Fruit fly (Drosophila melanogaster) whole organism, prepupa: ENCODE data around the gene HLH3B.

Experiments
- Blimp-1 ChIP-seq: fragments of 200-800 bp; sonication (Bioruptor generic); optimal IDR thresholded peaks from 3 replicates; lab custom pipeline; 2017; ENCODE audit warnings: missing biosample characterization, missing genetic modification characterization, mild to moderate bottlenecking, moderate library complexity, missing genetic modification reagents
- CG10631 ChIP-seq: fragments of 200-800 bp; sonication (Bioruptor generic); optimal IDR thresholded peaks from 2 replicates; lab custom pipeline; 2016; ENCODE audit warnings: missing biosample characterization, missing genetic modification characterization
- CG10669 ChIP-seq: fragments of 200-800 bp; sonication (Bioruptor generic); optimal IDR thresholded peaks from 3 replicates; lab custom pipeline; 2018; ENCODE audit warnings: missing biosample characterization, mild to moderate bottlenecking, missing genetic modification characterization, moderate library complexity
- CG11762 ChIP-seq: fragments of 200-800 bp; sonication (Bioruptor generic); optimal IDR thresholded peaks from 3 replicates; lab custom pipeline; 2016; ENCODE audit warnings: missing biosample characterization, missing genetic modification characterization; ENCODE audit not compliant: insufficient read depth
- CG15336 ChIP-seq: fragments of 200-800 bp; sonication (Bioruptor generic); IDR thresholded peaks from 2 replicates; pipeline ENCODE4 v1.3.6; 2022; ENCODE audit warnings: missing biosample characterization, missing genetic modification characterization
- CG1621 ChIP-seq: fragments of 200-800 bp; sonication (Bioruptor generic); optimal IDR thresholded peaks from 3 replicates; lab custom pipeline; 2018; ENCODE audit warnings: missing biosample characterization, mild to moderate bottlenecking, missing genetic modification characterization
- CG16779 ChIP-seq: fragments of 200-800 bp; sonication (Bioruptor generic); optimal IDR thresholded peaks from 3 replicates; lab custom pipeline; 2017; ENCODE audit warnings: missing biosample characterization, mild to moderate bottlenecking, missing genetic modification characterization
- CG3032 ChIP-seq: fragments of 200-800 bp; optimal IDR thresholded peaks from 2 replicates; lab custom pipeline; 2019; ENCODE audit warnings: missing biosample characterization, mild to moderate bottlenecking, missing genetic modification characterization, moderate library complexity
- CG31627 ChIP-seq: fragments of 200-800 bp; sonication (Bioruptor generic); optimal IDR thresholded peaks from 3 replicates; lab custom pipeline; 2016; ENCODE audit warnings: missing biosample characterization, missing genetic modification characterization
- CG32006 ChIP-seq: fragments of 200-800 bp; sonication (Bioruptor generic); optimal IDR thresholded peaks from 3 replicates; lab custom pipeline; 2017; ENCODE audit warnings: missing biosample characterization, mild to moderate bottlenecking, missing genetic modification characterization
- CG3919 ChIP-seq: fragments of 200-800 bp; sonication (Bioruptor generic); optimal IDR thresholded peaks from 3 replicates; lab custom pipeline; 2016; ENCODE audit warnings: missing biosample characterization, missing genetic modification characterization
- CG4318 ChIP-seq: fragments of 200-800 bp; sonication (Bioruptor generic); optimal IDR thresholded peaks from 3 replicates; lab custom pipeline; 2017; ENCODE audit warnings: missing biosample characterization, mild to moderate bottlenecking, missing genetic modification characterization
- CG6163 ChIP-seq: fragments of 200-800 bp; sonication (Bioruptor generic); IDR thresholded peaks from 3 replicates; pipeline ENCODE4 v1.3.6; 2022; ENCODE audit warnings: missing biosample characterization, missing genetic modification characterization
- CG6276 ChIP-seq: fragments of 200-800 bp; sonication (Bioruptor generic); optimal IDR thresholded peaks from 2 replicates; lab custom pipeline; 2017; ENCODE audit warnings: missing biosample characterization, mild to moderate bottlenecking, missing genetic modification characterization
- CG6792 ChIP-seq: fragments of 200-800 bp; sonication (Bioruptor generic); optimal IDR thresholded peaks from 3 replicates; lab custom pipeline; 2016; ENCODE audit warnings: missing biosample characterization, missing genetic modification characterization
- CG6808 ChIP-seq: fragments of 200-800 bp; sonication (Bioruptor generic); optimal IDR thresholded peaks from 3 replicates; lab custom pipeline; 2017; ENCODE audit warnings: missing biosample characterization, missing genetic modification characterization, mild to moderate bottlenecking, moderate library complexity, missing genetic modification reagents
- CG8119 ChIP-seq: fragments of 200-800 bp; sonication (Bioruptor generic); IDR thresholded peaks from 3 replicates; pipeline ENCODE4 v1.3.6; 2022; ENCODE audit warnings: missing biosample characterization, missing genetic modification characterization
- CG8319 ChIP-seq: fragments of 200-800 bp; sonication (Bioruptor generic); optimal IDR thresholded peaks from 3 replicates; lab custom pipeline; 2016; ENCODE audit warnings: missing biosample characterization, missing genetic modification characterization
- CG8632 ChIP-seq: fragments of 200-800 bp; sonication (Bioruptor generic); optimal IDR thresholded peaks from 3 replicates; lab custom pipeline; 2016; ENCODE audit warnings: missing biosample characterization, missing genetic modification characterization
- Eip75B ChIP-seq: fragments of 200-800 bp; sonication (Bioruptor generic); optimal IDR thresholded peaks from 3 replicates; lab custom pipeline; 2016; ENCODE audit warnings: missing biosample characterization, missing genetic modification characterization
- Eip78C ChIP-seq: fragments of 200-800 bp; sonication (Bioruptor generic); peaks from one replicate; lab custom pipeline; 2016; ENCODE audit warnings: missing biosample characterization, missing genetic modification characterization
- Eip93F ChIP-seq: fragments of 200-800 bp; sonication (Bioruptor generic); optimal IDR thresholded peaks from 2 replicates; lab custom pipeline; 2016; ENCODE audit warnings: missing biosample characterization, mild to moderate bottlenecking, missing genetic modification characterization
- Ets21C ChIP-seq: fragments of 200-800 bp; sonication (Bioruptor generic); optimal IDR thresholded peaks from 3 replicates; lab custom pipeline; 2016; ENCODE audit warnings: missing biosample characterization, missing genetic modification characterization
- Ets96B ChIP-seq: fragments of 200-800 bp; optimal IDR thresholded peaks from 2 replicates; lab custom pipeline; 2019; ENCODE audit warnings: missing biosample characterization, mild to moderate bottlenecking, missing genetic modification characterization, moderate library complexity
- Hr38 ChIP-seq: sonication (Bioruptor generic); optimal IDR thresholded peaks from 2 replicates; lab custom pipeline; 2016; ENCODE audit warnings: missing biosample characterization, missing genetic modification characterization
- Hr39 ChIP-seq: fragments of 200-800 bp; sonication (Bioruptor generic); optimal IDR thresholded peaks from 2 replicates; lab custom pipeline; 2016; ENCODE audit warnings: missing biosample characterization, missing genetic modification characterization
- Hr4 ChIP-seq: fragments of 200-800 bp; sonication (Bioruptor generic); optimal IDR thresholded peaks from 3 replicates; lab custom pipeline; 2016; ENCODE audit warnings: missing biosample characterization, missing genetic modification characterization
- Lpt ChIP-seq: fragments of 200-800 bp; sonication (Bioruptor generic); optimal IDR thresholded peaks from 3 replicates; lab custom pipeline; 2016; ENCODE audit warnings: missing biosample characterization, missing genetic modification characterization
- Met ChIP-seq: fragments of 200-800 bp; sonication (Bioruptor generic); optimal IDR thresholded peaks from 3 replicates; lab custom pipeline; 2016; ENCODE audit warnings: missing biosample characterization, missing genetic modification characterization
- OdsH ChIP-seq: fragments of 200-800 bp; sonication (Bioruptor generic); optimal IDR thresholded peaks from 3 replicates; lab custom pipeline; 2016; ENCODE audit warnings: missing biosample characterization, missing genetic modification characterization
- Sox102F ChIP-seq: fragments of 200-800 bp; sonication (Bioruptor generic); optimal IDR thresholded peaks from 2 replicates; lab custom pipeline; 2016; ENCODE audit warnings: missing biosample characterization, mild to moderate bottlenecking, missing genetic modification characterization
- Sox14 ChIP-seq: fragments of 200-800 bp; sonication (Bioruptor generic); optimal IDR thresholded peaks from 3 replicates; lab custom pipeline; 2016; ENCODE audit warnings: missing biosample characterization, missing genetic modification characterization
- Sox15 ChIP-seq: fragments of 200-800 bp; sonication (Bioruptor generic); optimal IDR thresholded peaks from 3 replicates; lab custom pipeline; 2016; ENCODE audit warnings: missing biosample characterization, missing genetic modification characterization
- achi ChIP-seq: fragments of 200-800 bp; sonication (Bioruptor generic); optimal IDR thresholded peaks from 3 replicates; lab custom pipeline; 2016; ENCODE audit warnings: missing biosample characterization, missing genetic modification characterization
- cyc ChIP-seq: fragments of 200-800 bp; sonication (Bioruptor generic); optimal IDR thresholded peaks from 3 replicates; lab custom pipeline; 2016; ENCODE audit warnings: missing biosample characterization, missing genetic modification characterization
- dsx ChIP-seq: fragments of 200-800 bp; optimal IDR thresholded peaks from 3 replicates; lab custom pipeline; 2019; ENCODE audit warnings: missing biosample characterization, mild to moderate bottlenecking, missing genetic modification characterization, moderate library complexity; ENCODE audit not compliant: poor library complexity, severe bottlenecking
- eg ChIP-seq: fragments of 200-800 bp; sonication (Bioruptor generic); IDR thresholded peaks from 3 replicates; pipeline ENCODE4 v1.3.6; 2022; ENCODE audit warnings: missing biosample characterization, missing genetic modification characterization
- fd85E ChIP-seq: fragments of 200-800 bp; sonication (Bioruptor generic); optimal IDR thresholded peaks from 3 replicates; lab custom pipeline; 2016; ENCODE audit warnings: missing biosample characterization, missing genetic modification characterization
- fkh ChIP-seq: fragments of 200-800 bp; sonication (Bioruptor generic); optimal IDR thresholded peaks from 3 replicates; lab custom pipeline; 2017; ENCODE audit warnings: missing biosample characterization, mild to moderate bottlenecking, missing genetic modification characterization, moderate library complexity
- lz ChIP-seq: fragments of 200-800 bp; sonication (Bioruptor generic); optimal IDR thresholded peaks from 3 replicates; lab custom pipeline; 2016; ENCODE audit warnings: missing biosample characterization, missing genetic modification characterization
- net ChIP-seq: fragments of 200-800 bp; sonication (Bioruptor generic); optimal IDR thresholded peaks from 3 replicates; lab custom pipeline; 2016; ENCODE audit warnings: missing biosample characterization, missing genetic modification characterization
- pdm3 ChIP-seq: fragments of 200-800 bp; sonication (Bioruptor generic); optimal IDR thresholded peaks from 3 replicates; lab custom pipeline; 2016; ENCODE audit warnings: missing biosample characterization, missing genetic modification characterization
- salr ChIP-seq, 2 experiments: fragments of 200-800 bp; sonication (Bioruptor generic); optimal IDR thresholded peaks; 3 replicates each; lab custom pipeline; 2016 to 2018; ENCODE audit warnings: missing biosample characterization in 2 of 2, missing genetic modification characterization in 2 of 2, mild to moderate bottlenecking in 1 of 2
- spab ChIP-seq: fragments of 200-800 bp; sonication (Bioruptor generic); optimal IDR thresholded peaks from 2 replicates; lab custom pipeline; 2017; ENCODE audit warnings: missing biosample characterization, mild to moderate bottlenecking, missing genetic modification characterization, missing genetic modification reagents
- ss ChIP-seq, 2 experiments: fragments of 200-800 bp; sonication (Bioruptor generic); optimal IDR thresholded peaks; 2 replicates in 1 of 2; 3 replicates in 1 of 2; lab custom pipeline; 2017 to 2018; ENCODE audit warnings: mild to moderate bottlenecking in 2 of 2, missing biosample characterization in 2 of 2, missing genetic modification characterization in 2 of 2, moderate library complexity in 1 of 2
- svp ChIP-seq: fragments of 200-800 bp; sonication (Bioruptor generic); peaks from one replicate; lab custom pipeline; 2016; ENCODE audit warnings: missing biosample characterization, missing genetic modification characterization
- vri ChIP-seq: fragments of 200-800 bp; sonication (Bioruptor generic); optimal IDR thresholded peaks from 3 replicates; lab custom pipeline; 2016; ENCODE audit warnings: missing biosample characterization, mild to moderate bottlenecking, missing genetic modification characterization

The HLH3B gene

dm6 chrX:2647950-2648613 lies 33.4 kb downstream of the HLH3B start (continued):
- TF ChIP-seq CG32006 (GFP tag; lab: Kevin White, UChicago): peak; percentile 62
- peak; percentile 49 for TF ChIP-seq Sox102F (GFP tag; lab: Kevin White, UChicago)
- TF ChIP-seq Hr38 (GFP tag; lab: Kevin White, UChicago): no peak
- no peak for TF ChIP-seq CG4318 (GFP tag; lab: Kevin White, UChicago)
- TF ChIP-seq CG6276 (GFP tag; lab: Kevin White, UChicago): peak; percentile 58
- peak; percentile 24 for TF ChIP-seq Blimp-1 (GFP tag; lab: Kevin White, UChicago)
- TF ChIP-seq CG3919 (GFP tag; lab: Kevin White, UChicago): peak; percentile 46
- TF ChIP-seq CG8119: peak; percentile 54
- peak; percentile 71 for TF ChIP-seq Met
- TF ChIP-seq Hr39 (GFP tag; lab: Kevin White, UChicago): peak; percentile 81
- peak; percentile 27 for TF ChIP-seq Ets96B (tag; lab: Kevin White, UChicago)
- TF ChIP-seq spab (GFP tag; lab: Kevin White, UChicago): no peak
- TF ChIP-seq Sox15: peak; percentile 45
- peak; percentile 61 for TF ChIP-seq svp (GFP tag; lab: Kevin White, UChicago)
- TF ChIP-seq CG6163: peak; percentile 15
- peak; percentile 26 for TF ChIP-seq Eip75B (GFP tag; lab: Kevin White, UChicago)
- TF ChIP-seq eg: peak; percentile 34
- peak; percentile 16 for TF ChIP-seq CG6808 (GFP tag; lab: Kevin White, UChicago)
- peak; percentile 34 for TF ChIP-seq CG8319 (GFP tag; lab: Kevin White, UChicago)

DNA sequence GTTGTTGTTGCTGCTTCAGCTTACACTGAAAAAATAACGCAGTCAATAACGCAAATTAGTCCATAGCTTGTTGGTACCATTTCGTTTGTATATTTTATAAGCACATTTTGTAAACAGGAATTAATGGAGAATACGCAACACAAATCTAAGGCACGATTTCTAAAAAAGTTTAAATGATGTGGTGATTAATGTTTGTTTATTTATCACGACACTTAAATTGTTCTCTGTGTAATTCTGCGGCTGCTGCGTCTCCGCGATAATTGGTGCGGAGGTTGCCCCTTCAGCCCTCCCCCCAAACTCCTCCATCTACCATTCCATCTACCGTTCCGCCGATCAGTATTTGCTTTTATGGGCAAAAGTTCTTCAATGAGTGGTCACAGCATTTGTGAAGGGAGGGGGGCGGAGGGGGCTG lies 34.0 kb downstream of the HLH3B start:
- TF ChIP-seq fkh: no peak
- TF ChIP-seq Sox15: peak; percentile 77
- TF ChIP-seq CG6163: peak; percentile 94
- TF ChIP-seq svp (GFP tag; lab: Kevin White, UChicago): peak; percentile 93
- TF ChIP-seq achi (GFP tag; lab: Kevin White, UChicago): peak; percentile 85
- TF ChIP-seq Sox14: peak; percentile 88
- peak; percentile 85 for TF ChIP-seq CG8632 (GFP tag; lab: Kevin White, UChicago)
- peak; percentile 92 for TF ChIP-seq Eip75B (GFP tag; lab: Kevin White, UChicago)
- peak; percentile 88 for TF ChIP-seq CG1621 (tag; lab: Kevin White, UChicago)
- TF ChIP-seq Lpt (GFP tag; lab: Kevin White, UChicago): peak; percentile 85
- TF ChIP-seq Sox102F (GFP tag; lab: Kevin White, UChicago): peak; percentile 89
- TF ChIP-seq CG15336 (GFP tag; lab: Robert Waterston, UW): peak; percentile 91
- peak; percentile 66 to 86 for TF ChIP-seq salr (GFP tag; optimal IDR thresholded peaks at IDR 0.05; lab: Kevin White, UChicago)
- peak; percentile 83 for TF ChIP-seq dsx (GFP tag; lab: Kevin White, UChicago)
- peak; percentile 91 for TF ChIP-seq CG3032 (tag; lab: Kevin White, UChicago)
- peak; percentile 81 for TF ChIP-seq Eip93F (GFP tag; lab: Kevin White, UChicago)
- TF ChIP-seq lz (GFP tag; lab: Kevin White, UChicago): peak; percentile 90
- TF ChIP-seq CG32006 (GFP tag; lab: Kevin White, UChicago): peak; percentile 88
- TF ChIP-seq Hr39 (GFP tag; lab: Kevin White, UChicago): peak; percentile 92
- peak; percentile 93 for TF ChIP-seq Hr4 (GFP tag; lab: Kevin White, UChicago)
- TF ChIP-seq spab (GFP tag; lab: Kevin White, UChicago): peak; percentile 84
- peak; percentile 90 for TF ChIP-seq CG11762 (GFP tag; lab: Kevin White, UChicago)
- TF ChIP-seq cyc (GFP tag; lab: Kevin White, UChicago): peak; percentile 89
- peak; percentile 83 for TF ChIP-seq CG10631
- TF ChIP-seq OdsH (GFP tag; lab: Kevin White, UChicago): peak; percentile 84
- peak; percentile 86 for TF ChIP-seq CG16779 (tag; lab: Kevin White, UChicago)
- TF ChIP-seq Ets96B (tag; lab: Kevin White, UChicago): peak; percentile 90
- peak; percentile 91 for TF ChIP-seq CG8119
- peak; percentile 84 to 89 for TF ChIP-seq ss (GFP tag; optimal IDR thresholded peaks at IDR 0.05; lab: Kevin White, UChicago)
- peak; percentile 90 for TF ChIP-seq CG31627 (GFP tag; lab: Kevin White, UChicago)
- TF ChIP-seq Hr38 (GFP tag; lab: Kevin White, UChicago): no peak
- TF ChIP-seq CG10669 (GFP tag; lab: Kevin White, UChicago): peak; percentile 92
- TF ChIP-seq Eip78C: peak; percentile 97
- TF ChIP-seq CG6792 (GFP tag; lab: Kevin White, UChicago): peak; percentile 91
- peak; percentile 82 for TF ChIP-seq vri (GFP tag; lab: Kevin White, UChicago)
- peak; percentile 66 for TF ChIP-seq fd85E
- TF ChIP-seq pdm3 (GFP tag; lab: Kevin White, UChicago): peak; percentile 92
- peak; percentile 68 for TF ChIP-seq Blimp-1 (GFP tag; lab: Kevin White, UChicago)
- TF ChIP-seq net (GFP tag; lab: Kevin White, UChicago): peak; percentile 86
- TF ChIP-seq Ets21C: peak; percentile 82
